Fruit fly (Drosophila melanogaster) whole organism, embryonic: Measurements from ENCODE around the gene stac.
A peak's percentile ranks its signal among the peaks of the same experiment; 100 is the strongest.

ENCODE experiments used
- Ada2b ChIP-seq: fragments of 200-800 bp; sonication (Bioruptor generic); IDR thresholded peaks from 2 replicates; pipeline ENCODE4 v1.3.6; 2022; ENCODE audit warnings: missing biosample characterization, missing genetic modification characterization
- CG10147 ChIP-seq: fragments of 200-800 bp; sonication (Bioruptor generic); optimal IDR thresholded peaks from 2 replicates; lab custom pipeline; 2019; ENCODE audit warnings: missing biosample characterization, mild to moderate bottlenecking, missing genetic modification characterization, moderate library complexity
- CG12659 ChIP-seq: fragments of 200-800 bp; sonication (Bioruptor generic); optimal IDR thresholded peaks from 3 replicates; lab custom pipeline; 2017; ENCODE audit warnings: mild to moderate bottlenecking, missing biosample characterization, missing genetic modification reagents, missing genetic modification characterization
- CG12942 ChIP-seq: fragments of 200-800 bp; sonication (Bioruptor generic); optimal IDR thresholded peaks from 3 replicates; lab custom pipeline; 2016; ENCODE audit warnings: missing biosample characterization, missing genetic modification characterization
- CG13424 ChIP-seq: fragments of 200-800 bp; sonication (Bioruptor generic); optimal IDR thresholded peaks from 2 replicates; lab custom pipeline; 2019; ENCODE audit warnings: missing biosample characterization, mild to moderate bottlenecking, missing genetic modification characterization, moderate library complexity
- CG13624 ChIP-seq: fragments of 200-800 bp; sonication (Bioruptor generic); optimal IDR thresholded peaks from 2 replicates; lab custom pipeline; 2016; ENCODE audit warnings: missing biosample characterization, missing genetic modification characterization
- CG14441 ChIP-seq: fragments of 200-800 bp; sonication (Bioruptor generic); IDR thresholded peaks from 2 replicates; pipeline ENCODE4 v1.3.6; 2022; ENCODE audit warnings: missing biosample characterization, missing genetic modification characterization
- CG15514 ChIP-seq: fragments of 200-800 bp; sonication (Bioruptor generic); optimal IDR thresholded peaks from 3 replicates; lab custom pipeline; 2017; ENCODE audit warnings: missing biosample characterization, missing genetic modification characterization, mild to moderate bottlenecking, moderate library complexity, missing genetic modification reagents
- CG1603 ChIP-seq: fragments of 200-800 bp; sonication (Bioruptor generic); optimal IDR thresholded peaks from 2 replicates; lab custom pipeline; 2019; ENCODE audit warnings: missing biosample characterization, mild to moderate bottlenecking, missing genetic modification characterization, moderate library complexity
- CG17186 ChIP-seq: fragments of 200-800 bp; sonication (Bioruptor generic); optimal IDR thresholded peaks from 3 replicates; lab custom pipeline; 2017; ENCODE audit warnings: missing biosample characterization, missing genetic modification reagents, missing genetic modification characterization
- CG2199 ChIP-seq: fragments of 200-800 bp; sonication (Bioruptor generic); IDR thresholded peaks from 3 replicates; pipeline ENCODE4 v1.3.6; 2022; ENCODE audit warnings: missing biosample characterization, missing genetic modification characterization
- CG2202 ChIP-seq: fragments of 200-800 bp; sonication (Bioruptor generic); optimal IDR thresholded peaks from 2 replicates; lab custom pipeline; 2018; ENCODE audit warnings: missing biosample characterization, mild to moderate bottlenecking, missing genetic modification characterization
- CG30020 ChIP-seq: fragments of 200-800 bp; optimal IDR thresholded peaks from 2 replicates; lab custom pipeline; 2019; ENCODE audit warnings: missing biosample characterization, mild to moderate bottlenecking, missing genetic modification characterization, moderate library complexity
- CG30431 ChIP-seq: fragments of 200-800 bp; sonication (Bioruptor generic); optimal IDR thresholded peaks from 2 replicates; lab custom pipeline; 2017; ENCODE audit warnings: missing biosample characterization, missing genetic modification characterization
- CG31224 ChIP-seq: fragments of 200-800 bp; sonication (Bioruptor generic); IDR thresholded peaks from 2 replicates; pipeline ENCODE4 v1.3.6; 2022; ENCODE audit warnings: missing biosample characterization, missing genetic modification characterization
- CG31365 ChIP-seq: fragments of 200-800 bp; sonication (Bioruptor generic); optimal IDR thresholded peaks from 2 replicates; lab custom pipeline; 2018; ENCODE audit warnings: missing biosample characterization, mild to moderate bottlenecking, missing genetic modification characterization
- CG33557 ChIP-seq: fragments of 200-800 bp; sonication (Bioruptor generic); optimal IDR thresholded peaks from 2 replicates; lab custom pipeline; 2019; ENCODE audit warnings: missing biosample characterization, mild to moderate bottlenecking, missing genetic modification characterization, moderate library complexity
- CG6765 ChIP-seq: fragments of 200-800 bp; sonication (Bioruptor generic); optimal IDR thresholded peaks from 3 replicates; lab custom pipeline; 2017; ENCODE audit warnings: missing biosample characterization, mild to moderate bottlenecking, missing genetic modification characterization
- CG8290 ChIP-seq, 3 experiments: fragments of 200-800 bp; sonication (Bioruptor generic); optimal IDR thresholded peaks; 2 replicates each; lab custom pipeline; 2016 to 2019; ENCODE audit warnings: missing biosample characterization in 3 of 3, missing genetic modification characterization in 3 of 3, mild to moderate bottlenecking in 2 of 3, moderate library complexity in 1 of 3
- CG8924 ChIP-seq: fragments of 200-800 bp; optimal IDR thresholded peaks from 3 replicates; lab custom pipeline; 2019; ENCODE audit warnings: missing biosample characterization, mild to moderate bottlenecking, missing genetic modification characterization, moderate library complexity
- CHES-1-like ChIP-seq: fragments of 200-800 bp; sonication (Bioruptor generic); optimal IDR thresholded peaks from 2 replicates; lab custom pipeline; 2016; ENCODE audit warnings: missing biosample characterization, missing genetic modification characterization
- CoRest ChIP-seq: fragments of 200-800 bp; sonication (Bioruptor generic); optimal IDR thresholded peaks from 3 replicates; lab custom pipeline; 2018; ENCODE audit warnings: missing biosample characterization, mild to moderate bottlenecking, missing genetic modification characterization, moderate library complexity
- Deaf1 ChIP-seq: fragments of 200-800 bp; optimal IDR thresholded peaks from 3 replicates; lab custom pipeline; 2019; ENCODE audit warnings: missing biosample characterization, mild to moderate bottlenecking, missing genetic modification characterization, moderate library complexity
- Dp ChIP-seq: fragments of 200-800 bp; sonication (Bioruptor generic); optimal IDR thresholded peaks from 2 replicates; lab custom pipeline; 2018; ENCODE audit warnings: missing biosample characterization, mild to moderate bottlenecking, missing genetic modification characterization, moderate library complexity
- Fer1 ChIP-seq: fragments of 200-800 bp; sonication (Bioruptor generic); optimal IDR thresholded peaks from 2 replicates; lab custom pipeline; 2017; ENCODE audit warnings: missing biosample characterization, mild to moderate bottlenecking, missing genetic modification characterization
- GATAe ChIP-seq: fragments of 200-800 bp; sonication (Bioruptor generic); conservative IDR thresholded peaks from 2 replicates; pipeline ENCODE4 v1.3.6; 2022; ENCODE audit warnings: missing biosample characterization, missing genetic modification characterization
- H2.0 ChIP-seq: fragments of 200-800 bp; sonication (Bioruptor generic); IDR thresholded peaks from 2 replicates; pipeline ENCODE4 v1.3.6; 2022; ENCODE audit warnings: missing biosample characterization, missing genetic modification characterization
- HmgZ ChIP-seq: fragments of 200-800 bp; sonication (Bioruptor generic); optimal IDR thresholded peaks from 2 replicates; lab custom pipeline; 2018; ENCODE audit warnings: missing biosample characterization, mild to moderate bottlenecking, missing genetic modification characterization
- Nf-YB ChIP-seq: fragments of 200-800 bp; sonication (Bioruptor generic); optimal IDR thresholded peaks from 3 replicates; lab custom pipeline; 2019; ENCODE audit warnings: missing biosample characterization, mild to moderate bottlenecking, missing genetic modification characterization, moderate library complexity
- Side ChIP-seq: fragments of 200-800 bp; sonication (Bioruptor generic); optimal IDR thresholded peaks from 2 replicates; lab custom pipeline; 2016; ENCODE audit warnings: missing biosample characterization, missing genetic modification characterization
- Trl ChIP-seq, 3 experiments: fragments of >200 bp in 2 of 3; fragments of 200-800 bp in 1 of 3; sonication (Bioruptor generic) in 1 of 3; optimal IDR thresholded peaks; 2 replicates in 1 of 3; 3 replicates in 2 of 3; lab custom pipeline; 2016 to 2017; ENCODE audit warnings: missing biosample characterization in 1 of 3, missing genetic modification characterization in 1 of 3
- chn ChIP-seq: fragments of 200-800 bp; sonication (Bioruptor generic); optimal IDR thresholded peaks from 2 replicates; lab custom pipeline; 2016; ENCODE audit warnings: missing biosample characterization, missing genetic modification characterization
- croc ChIP-seq: fragments of 200-800 bp; sonication (Bioruptor generic); conservative IDR thresholded peaks from 3 replicates; pipeline ENCODE4 v1.3.6; 2022; ENCODE audit warnings: missing biosample characterization, missing genetic modification characterization
- crp ChIP-seq, 2 experiments: fragments of 200-800 bp; sonication (Bioruptor generic); optimal IDR thresholded peaks; 2 replicates in 1 of 2; 3 replicates in 1 of 2; lab custom pipeline; 2017; ENCODE audit warnings: missing biosample characterization in 2 of 2, missing genetic modification characterization in 2 of 2, mild to moderate bottlenecking in 1 of 2, moderate library complexity in 1 of 2
- ewg ChIP-seq: fragments of 200-800 bp; sonication (Bioruptor generic); optimal IDR thresholded peaks from 3 replicates; lab custom pipeline; 2017; ENCODE audit warnings: mild to moderate bottlenecking, missing biosample characterization, missing genetic modification reagents, missing genetic modification characterization
- ftz-f1 ChIP-seq: fragments of 200-800 bp; sonication (Bioruptor generic); optimal IDR thresholded peaks from 2 replicates; lab custom pipeline; 2016; ENCODE audit warnings: missing biosample characterization, missing genetic modification characterization
- her ChIP-seq: fragments of 200-800 bp; sonication (Bioruptor generic); optimal IDR thresholded peaks from 2 replicates; lab custom pipeline; 2016; ENCODE audit warnings: missing biosample characterization, missing genetic modification characterization
- lbe ChIP-seq: fragments of 200-800 bp; sonication (Bioruptor generic); optimal IDR thresholded peaks from 2 replicates; lab custom pipeline; 2016; ENCODE audit warnings: missing biosample characterization, mild to moderate bottlenecking, missing genetic modification characterization
- mirr ChIP-seq: fragments of 200-800 bp; sonication (Bioruptor generic); optimal IDR thresholded peaks from 3 replicates; lab custom pipeline; 2018; ENCODE audit warnings: missing biosample characterization, mild to moderate bottlenecking, missing genetic modification characterization
- onecut ChIP-seq: fragments of 200-800 bp; sonication (Bioruptor generic); IDR thresholded peaks from 2 replicates; pipeline ENCODE4 v1.3.6; 2022; ENCODE audit warnings: missing biosample characterization, missing genetic modification characterization
- phol ChIP-seq: fragments of 200-800 bp; sonication (Bioruptor generic); optimal IDR thresholded peaks from 3 replicates; lab custom pipeline; 2018; ENCODE audit warnings: missing biosample characterization, mild to moderate bottlenecking, missing genetic modification characterization, moderate library complexity
- psq ChIP-seq: fragments of 200-800 bp; sonication (Bioruptor generic); optimal IDR thresholded peaks from 2 replicates; lab custom pipeline; 2017; ENCODE audit warnings: missing biosample characterization, missing genetic modification characterization
- run ChIP-seq: fragments of 200-800 bp; sonication (Bioruptor generic); optimal IDR thresholded peaks from 3 replicates; lab custom pipeline; 2018; ENCODE audit warnings: missing biosample characterization, mild to moderate bottlenecking, missing genetic modification characterization
- sc ChIP-seq, 3 experiments: fragments of >200 bp in 2 of 3; fragments of 200-800 bp in 1 of 3; sonication (Bioruptor generic) in 1 of 3; optimal IDR thresholded peaks; 2 replicates in 2 of 3; 3 replicates in 1 of 3; lab custom pipeline; 2017; ENCODE audit warnings: mild to moderate bottlenecking in 1 of 3, missing biosample characterization in 1 of 3, missing genetic modification characterization in 1 of 3, missing genetic modification reagents in 1 of 3
- sens ChIP-seq: fragments of 200-800 bp; sonication (Bioruptor generic); peaks from one replicate; lab custom pipeline; 2016; ENCODE audit warnings: missing biosample characterization, missing genetic modification characterization
- sens-2 ChIP-seq: fragments of 200-800 bp; sonication (Bioruptor generic); IDR thresholded peaks from 2 replicates; pipeline ENCODE4 v1.3.6; 2022; ENCODE audit warnings: missing biosample characterization, missing genetic modification characterization
- zfh2 ChIP-seq: fragments of 200-800 bp; sonication (Bioruptor generic); optimal IDR thresholded peaks from 2 replicates; lab custom pipeline; 2016; ENCODE audit warnings: missing biosample characterization, missing genetic modification characterization

Gene stac

dm6 chr3R:25049742-25050517 lies 6.2 kb upstream of the stac start (continued):
- TF ChIP-seq CG12659 (GFP tag; lab: Kevin White, UChicago) (peak; percentile 34), Fer1 (GFP tag; lab: Kevin White, UChicago) (peak; percentile 70), psq (GFP tag; lab: Kevin White, UChicago) (peak; percentile 31), sens (peak; percentile 62), Ada2b (no peak), CG15514 (GFP tag; lab: Kevin White, UChicago) (peak; percentile 33), CG2199 (GFP tag; lab: Robert Waterston, UW) (no peak), ftz-f1 (GFP tag; lab: Kevin White, UChicago) (peak; percentile 46), CG31224 (no peak), CoRest (tag; lab: Kevin White, UChicago) (peak; percentile 14), Deaf1 (tag; lab: Kevin White, UChicago) (peak; percentile 94), CG2202 (tag; lab: Kevin White, UChicago) (peak; percentile 3), her (peak; percentile 15), chn (GFP tag; lab: Kevin White, UChicago) (no peak), lbe (peak; percentile 88), CG8924 (tag; lab: Kevin White, UChicago) (peak; percentile 67), Nf-YB (GFP tag; lab: Kevin White, UChicago) (peak; percentile 85), CG13424 (tag; lab: Kevin White, UChicago) (no peak), CHES-1-like (GFP tag; lab: Kevin White, UChicago) (peak; percentile 10), CG12942 (no peak), H2.0 (no peak), CG1603 (tag; lab: Kevin White, UChicago) (peak; percentile 8), CG30431 (no peak), CG33557 (peak; percentile 30), Dp (GFP tag; lab: Kevin White, UChicago) (peak; percentile 31), HmgZ (tag; lab: Kevin White, UChicago) (peak; percentile 75), crp (GFP tag; optimal IDR thresholded peaks at IDR 0.05; lab: Kevin White, UChicago) (peak in 1 of 2 experiments; percentile 56), CG30020 (tag; lab: Kevin White, UChicago) (peak; percentile 33), GATAe (GFP tag; lab: Robert Waterston, UW) (no peak), CG17186 (GFP tag; lab: Kevin White, UChicago) (no peak), croc (GFP tag; lab: Robert Waterston, UW) (no peak), ewg (GFP tag; lab: Kevin White, UChicago) (no peak), Trl (optimal IDR thresholded peaks at IDR 0.05; lab: Kevin White, UChicago) (peak; percentile 49 to 84), Trl (GFP tag; optimal IDR thresholded peaks at IDR 0.05; lab: Kevin White, UChicago) (peak; percentile 9), onecut (GFP tag; lab: Robert Waterston, UW) (peak; percentile 46; the same call in 1 of the 2 replicates), zfh2 (no peak), Side (GFP tag; lab: Kevin White, UChicago) (no peak), CG10147 (GFP tag; lab: Kevin White, UChicago) (peak; percentile 8), phol (no peak), mirr (GFP tag; lab: Kevin White, UChicago) (peak; percentile 93), CG6765 (peak; percentile 54), sens-2 (no peak), CG31365 (tag; lab: Kevin White, UChicago) (peak; percentile 28), CG8290 (GFP tag; optimal IDR thresholded peaks at IDR 0.05; lab: Kevin White, UChicago) (peak; percentile 60), CG8290 (tag; optimal IDR thresholded peaks at IDR 0.05; lab: Kevin White, UChicago) (peak; percentile 68 to 70), CG14441 (no peak), CG13624 (GFP tag; lab: Kevin White, UChicago) (no peak), sc (optimal IDR thresholded peaks at IDR 0.05; lab: Kevin White, UChicago) (no peak), sc (GFP tag; optimal IDR thresholded peaks at IDR 0.05; lab: Kevin White, UChicago) (no peak), run (tag; lab: Kevin White, UChicago) (peak; percentile 21)
